Fruit fly (Drosophila melanogaster): ENCODE results near the gene D19A.

DNA sequence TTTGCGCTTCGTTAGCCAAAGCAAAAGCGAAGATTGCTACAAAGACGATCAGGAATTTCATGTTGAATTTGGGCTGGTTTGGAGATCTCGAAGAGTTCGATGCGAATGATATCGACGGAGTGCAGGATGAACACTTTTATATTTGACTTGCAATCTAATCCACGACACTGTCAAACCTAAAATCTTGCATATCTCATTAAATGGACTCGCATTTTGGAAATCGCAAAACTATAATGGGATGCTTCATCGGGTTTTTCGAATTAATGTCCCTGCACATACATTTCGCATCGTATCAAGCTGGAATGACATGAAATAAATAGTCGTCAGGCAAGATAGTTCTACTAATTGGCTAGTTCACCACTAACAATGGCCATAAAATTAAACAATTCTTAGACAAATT, 50.9 kb downstream of the D19A start, which contains the start of gene Lcp65Ae:
- TF ChIP-seq Jarid2 (GFP tag; optimal IDR thresholded peaks at IDR 0.05) = no peak
- TF ChIP-seq Sin3A (optimal IDR thresholded peaks at IDR 0.05) = no peak
- TF ChIP-seq gt (GFP tag; IDR thresholded peaks at IDR 0.05) = no peak
- no peak for TF ChIP-seq otp (GFP tag; IDR thresholded peaks at IDR 0.05)
